Worm (Caenorhabditis elegans) whole organism, mixed stage, embryonic: ENCODE data around the gene exc-1.

Source experiments
- blmp-1 ChIP-seq: fragments of 150-350 bp; optimal IDR thresholded peaks from 2 replicates; lab custom pipeline; 2014; ENCODE audit warnings: missing biosample characterization, missing genetic modification characterization
- ces-1 ChIP-seq: fragments of 150-350 bp; optimal IDR thresholded peaks from 2 replicates; lab custom pipeline; 2014; ENCODE audit warnings: missing biosample characterization, missing genetic modification reagents, missing genetic modification characterization
- nhr-237 ChIP-seq: fragments of 150-350 bp; optimal IDR thresholded peaks from 2 replicates; lab custom pipeline; 2014; ENCODE audit warnings: missing biosample characterization, missing genetic modification characterization
- pha-4 ChIP-seq: fragments of 150-350 bp; optimal IDR thresholded peaks from 2 replicates; lab custom pipeline; 2018; ENCODE audit warnings: missing biosample characterization, missing genetic modification reagents, missing genetic modification characterization
- snpc-4 ChIP-seq: fragments of 150-350 bp; optimal IDR thresholded peaks from 2 replicates; lab custom pipeline; 2014; ENCODE audit warnings: missing biosample characterization, missing genetic modification characterization

DNA sequence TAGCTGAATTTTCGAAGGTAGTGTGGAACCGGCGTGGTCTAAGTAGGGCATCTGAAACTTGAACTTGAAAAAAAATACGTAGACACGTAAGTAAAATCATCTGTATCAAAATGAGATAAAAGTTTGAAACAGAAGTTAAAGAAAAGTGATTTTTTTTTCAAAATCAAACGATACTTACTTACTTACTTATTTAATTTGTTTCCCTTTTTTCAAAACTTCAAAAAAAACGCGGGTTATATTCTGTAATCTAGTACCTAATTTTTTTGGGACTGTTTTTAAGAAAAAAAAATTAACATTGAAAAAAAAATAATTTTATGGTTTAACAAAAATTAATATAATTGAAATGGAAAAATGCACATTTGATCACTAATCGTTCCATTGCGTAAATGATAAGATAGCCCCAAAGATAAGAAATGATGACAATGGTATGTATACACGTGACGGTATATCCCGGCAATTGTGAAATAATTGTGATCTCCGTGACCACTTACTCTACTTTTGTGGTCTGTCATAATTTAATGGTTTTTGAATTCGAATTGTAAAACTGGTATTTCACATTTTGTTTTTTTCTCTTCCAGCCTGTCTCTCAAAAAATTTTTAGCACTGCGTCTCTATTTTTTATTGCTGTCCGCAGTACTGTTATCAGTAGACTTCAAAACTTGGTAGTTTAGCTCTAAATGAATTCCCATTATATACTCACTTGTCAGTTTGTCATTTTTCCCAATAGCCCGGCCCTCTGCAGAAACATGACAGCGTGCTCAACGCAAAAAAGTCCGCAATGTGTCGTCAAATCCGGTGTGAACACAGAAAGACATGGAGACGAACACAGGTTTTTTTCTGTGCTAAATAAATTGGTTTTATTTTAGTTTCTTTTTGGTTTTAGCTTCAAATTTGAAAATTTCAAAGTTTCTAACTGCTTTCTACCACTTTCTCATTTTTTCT lies 36.2 kb downstream of the exc-1 start, which contains the start of gene mocs-1:
- TF ChIP-seq pha-4 (no peak), snpc-4 (tag; lab: Kevin White, UChicago) (no peak), blmp-1 (tag; lab: Kevin White, UChicago) (no peak), ces-1 (GFP tag; lab: Kevin White, UChicago) (no peak), nhr-237 (tag; lab: Kevin White, UChicago) (no peak)
